Worm (Caenorhabditis elegans) whole organism, mixed stage, embryonic: ENCODE measurements around the gene C06E1.7.

Experiments
- blmp-1 ChIP-seq: fragments of 150-350 bp; optimal IDR thresholded peaks from 2 replicates; lab custom pipeline; 2014; ENCODE audit warnings: missing biosample characterization, missing genetic modification characterization
- elt-1 ChIP-seq: sonication (generic microtip); optimal IDR thresholded peaks from 2 replicates; lab custom pipeline; 2017; ENCODE audit warnings: missing genetic modification characterization, mild to moderate bottlenecking, missing compliant biosample characterization, antibody characterized with exemption, moderate library complexity, borderline replicate concordance; ENCODE audit not compliant: insufficient read depth
- elt-3 ChIP-seq: fragments of 150-350 bp; optimal IDR thresholded peaks from 2 replicates; lab custom pipeline; 2014; ENCODE audit warnings: missing biosample characterization, missing genetic modification characterization
- hlh-1 ChIP-seq: fragments of 150-350 bp; optimal IDR thresholded peaks from 2 replicates; lab custom pipeline; 2014; ENCODE audit warnings: missing biosample characterization, missing genetic modification reagents, missing genetic modification characterization
- lin-13 ChIP-seq: fragments of 150-350 bp; optimal IDR thresholded peaks from 2 replicates; lab custom pipeline; 2014; ENCODE audit warnings: missing biosample characterization, missing genetic modification characterization
- lsy-2 ChIP-seq: fragments of 150-350 bp; optimal IDR thresholded peaks from 2 replicates; lab custom pipeline; 2014; ENCODE audit warnings: missing biosample characterization, missing genetic modification characterization
- mep-1 ChIP-seq: fragments of 150-350 bp; optimal IDR thresholded peaks from 2 replicates; lab custom pipeline; 2017; ENCODE audit warnings: missing biosample characterization, missing genetic modification reagents, missing genetic modification characterization, inconsistent platforms
- nhr-12 ChIP-seq: fragments of 150-350 bp; optimal IDR thresholded peaks from 2 replicates; lab custom pipeline; 2014; ENCODE audit warnings: missing biosample characterization, missing genetic modification characterization
- nhr-237 ChIP-seq: fragments of 150-350 bp; optimal IDR thresholded peaks from 2 replicates; lab custom pipeline; 2014; ENCODE audit warnings: missing biosample characterization, missing genetic modification characterization
- pha-4 ChIP-seq: fragments of 150-350 bp; optimal IDR thresholded peaks from 2 replicates; lab custom pipeline; 2018; ENCODE audit warnings: missing biosample characterization, missing genetic modification reagents, missing genetic modification characterization
- unc-120 ChIP-seq: sonication (generic microtip); optimal IDR thresholded peaks from 2 replicates; lab custom pipeline; 2017; ENCODE audit warnings: missing genetic modification characterization, missing compliant biosample characterization; ENCODE audit not compliant: poor library complexity, severe bottlenecking
- unc-39 ChIP-seq: fragments of 150-350 bp; optimal IDR thresholded peaks from 2 replicates; lab custom pipeline; 2014; ENCODE audit warnings: missing biosample characterization, missing genetic modification characterization
- unc-62 ChIP-seq: fragments of 150-350 bp; optimal IDR thresholded peaks from 2 replicates; lab custom pipeline; 2014; ENCODE audit warnings: missing biosample characterization, missing genetic modification reagents, missing genetic modification characterization

DNA sequence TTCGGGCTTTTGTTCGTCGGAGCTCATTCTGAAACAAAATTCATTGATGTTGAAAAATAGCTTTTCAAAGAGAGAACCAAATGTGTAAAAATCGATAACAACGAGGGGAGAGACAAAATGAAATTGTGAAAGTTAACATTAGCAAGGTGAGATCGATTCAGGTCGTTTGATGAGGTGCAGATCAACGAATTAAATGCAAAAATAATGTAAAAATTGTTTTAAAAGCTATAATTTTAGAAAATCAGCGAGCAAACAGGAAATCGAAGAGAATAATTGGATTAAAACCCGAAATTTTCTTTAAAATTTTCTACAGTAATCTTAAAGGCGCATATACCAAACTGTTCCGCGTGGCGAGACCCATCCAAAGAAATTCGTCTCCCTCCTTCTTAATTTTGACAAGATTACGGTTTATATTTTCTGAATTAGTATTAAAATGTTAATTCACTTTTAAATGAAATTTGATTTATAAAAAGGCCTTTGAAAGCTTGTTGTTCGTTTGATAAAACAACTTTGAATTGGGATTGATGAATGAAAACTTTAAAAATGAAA lies 25.0 kb upstream of the C06E1.7 start, which contains the start of gene C13G5.2:
- TF ChIP-seq nhr-237 (tag; lab: Kevin White, UChicago): no peak
- no peak for TF ChIP-seq mep-1
- TF ChIP-seq unc-39 (tag; lab: Kevin White, UChicago): no peak
- TF ChIP-seq hlh-1: no peak
- TF ChIP-seq unc-120: no peak
- TF ChIP-seq nhr-12 (tag; lab: Kevin White, UChicago): no peak
- no peak for TF ChIP-seq blmp-1 (tag; lab: Kevin White, UChicago)
- no peak for TF ChIP-seq unc-62 (GFP tag; lab: Kevin White, UChicago)
- no peak for TF ChIP-seq pha-4 (tag; lab: Kevin White, UChicago)
- TF ChIP-seq lin-13 (tag; lab: Kevin White, UChicago): no peak
- no peak for TF ChIP-seq elt-1
- TF ChIP-seq lsy-2 (tag; lab: Kevin White, UChicago): no peak
- no peak for TF ChIP-seq elt-3
